Worm (Caenorhabditis elegans) whole organism, young adult: ENCODE measurements around the gene exl-1.

Source experiments
- K12H6.12 ChIP-seq: fragments of 200-800 bp; sonication (Bioruptor generic); optimal IDR thresholded peaks from 2 replicates; lab custom pipeline; 2018; ENCODE audit warnings: mild to moderate bottlenecking, missing genetic modification characterization, missing compliant biosample characterization
- ama-1 ChIP-seq, 3 experiments: fragments of 150-350 bp in 1 of 3; sonication (generic microtip) in 2 of 3; optimal IDR thresholded peaks; 2 replicates each; lab custom pipeline; 2014 to 2018; ENCODE audit warnings: missing biosample characterization in 2 of 3, missing genetic modification characterization in 2 of 3, missing genetic modification reagents in 2 of 3
- attf-6 ChIP-seq: fragments of 200-800 bp; sonication (Bioruptor generic); IDR thresholded peaks from 2 replicates; pipeline ENCODE4 v1.3.6; 2022; ENCODE audit warnings: missing genetic modification reagents, missing genetic modification characterization, missing compliant biosample characterization
- lsl-1 ChIP-seq: fragments of 200-800 bp; sonication (Bioruptor generic); optimal IDR thresholded peaks from 2 replicates; lab custom pipeline; 2018; ENCODE audit warnings: mild to moderate bottlenecking, missing genetic modification characterization, moderate library complexity, missing compliant biosample characterization
- tbx-9 ChIP-seq: sonication (generic microtip); optimal IDR thresholded peaks from 2 replicates; lab custom pipeline; 2016; ENCODE audit warnings: borderline replicate concordance, missing genetic modification characterization, inconsistent platforms, missing compliant biosample characterization
- ztf-6 ChIP-seq: fragments of 200-800 bp; sonication (Bioruptor generic); IDR thresholded peaks from 2 replicates; pipeline ENCODE4 v1.3.6; 2022; ENCODE audit warnings: missing genetic modification reagents, missing genetic modification characterization, missing compliant biosample characterization

DNA sequence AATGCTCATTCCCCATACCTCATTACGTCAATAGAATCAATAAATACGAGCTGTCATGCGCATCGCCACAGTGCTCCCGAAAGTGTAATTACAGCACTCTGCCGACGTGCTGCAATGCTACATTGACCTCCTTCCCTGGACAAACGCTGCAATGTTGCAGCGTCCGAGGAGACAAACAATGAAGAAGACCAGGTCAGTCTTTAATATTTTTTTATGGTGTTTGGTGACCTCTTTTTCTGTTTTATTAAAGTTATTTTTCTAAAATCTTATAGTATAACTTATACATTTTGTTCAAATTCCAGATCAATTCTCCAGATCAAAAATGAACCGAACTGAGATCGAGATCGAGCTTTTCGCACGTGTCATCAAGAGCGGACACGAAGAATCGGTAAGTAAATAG is 31.8 kb downstream of the exl-1 start, which contains the start of gene sdz-26:
- TF ChIP-seq tbx-9 (no peak), attf-6 (GFP tag; lab: Robert Waterston, UW) (no peak), K12H6.12 (tag; lab: Kevin White, UChicago) (no peak), lsl-1 (GFP tag; lab: Kevin White, UChicago) (no peak), ztf-6 (GFP tag; lab: Robert Waterston, UW) (no peak), ama-1 (optimal IDR thresholded peaks at IDR 0.05; lab: Kevin White, UChicago) (no peak), ama-1 (GFP tag; optimal IDR thresholded peaks at IDR 0.05; lab: Kevin White, UChicago) (no peak)
